Worm (Caenorhabditis elegans): Measurements from ENCODE around the gene nhr-8.

Gene nhr-8

ce11 chrIV:7763748-7764147 lies 53.0 kb downstream of the nhr-8 start, which contains the start of the genes C46A5.6 and C46A5.1:
Gene C46A5.6 (minus strand): TSS chrIV:7763848.
Gene C46A5.1 (plus strand): TSS chrIV:7763931.
- TF ChIP-seq lsy-27 (tag; optimal IDR thresholded peaks at IDR 0.05; ENCODE audit: borderline replicate concordance, insufficient read depth) (no peak), nhr-179 (tag; optimal IDR thresholded peaks at IDR 0.05) (no peak), madf-10 (tag; optimal IDR thresholded peaks at IDR 0.05) (no peak), efl-1 (GFP tag; optimal IDR thresholded peaks at IDR 0.05) (no peak), fkh-3 (tag; optimal IDR thresholded peaks at IDR 0.05) (no peak), F57A8.1 (GFP tag; optimal IDR thresholded peaks at IDR 0.05) (no peak), ZK185.1 (tag; optimal IDR thresholded peaks at IDR 0.05; ENCODE audit: poor library complexity, severe bottlenecking) (no peak), egl-18 (GFP tag; IDR thresholded peaks at IDR 0.05) (no peak), unc-130 (GFP tag; optimal IDR thresholded peaks at IDR 0.05) (no peak), bed-2 (GFP tag; IDR thresholded peaks at IDR 0.05) (no peak), Y53F4B.3 (GFP tag; IDR thresholded peaks at IDR 0.05) (no peak), chd-7 (tag; optimal IDR thresholded peaks at IDR 0.05) (no peak), B0261.1 (tag; optimal IDR thresholded peaks at IDR 0.05) (no peak), F33H1.4 (GFP tag; IDR thresholded peaks at IDR 0.05) (no peak), mel-28 (tag; optimal IDR thresholded peaks at IDR 0.05; ENCODE audit: borderline replicate concordance) (no peak), somi-1 (GFP tag; optimal IDR thresholded peaks at IDR 0.05) (no peak), bed-1 (GFP tag; IDR thresholded peaks at IDR 0.05) (no peak)

All from whole organism, young adult.